Fruit fly (Drosophila melanogaster): ENCODE measurements around the gene Pomp.

The Pomp gene

dm6 chr2L:20773453-20774054 is 13.9 kb upstream of the Pomp start (continued):
- TF ChIP-seq mirr (GFP tag; optimal IDR thresholded peaks at IDR 0.05) = peak; percentile 1

- TF ChIP-seq stc (GFP tag; IDR thresholded peaks at IDR 0.05) (no peak), GATAe (GFP tag; conservative IDR thresholded peaks at IDR 0.05) (0 out of 2 replicates have a peak, but pooled peaks have one; percentile 26), CG43689 (GFP tag; IDR thresholded peaks at IDR 0.05) (no peak), CG6765 (GFP tag; optimal IDR thresholded peaks at IDR 0.05) (no peak), bbx (GFP tag; IDR thresholded peaks at IDR 0.05; ENCODE audit: partially characterized antibody) (no peak), CG12391 (tag; optimal IDR thresholded peaks at IDR 0.05) (no peak), CG31441 (GFP tag; IDR thresholded peaks at IDR 0.05) (no peak), Opbp (GFP tag; IDR thresholded peaks at IDR 0.05; ENCODE audit: partially characterized antibody) (no peak), Atf6 (GFP tag; IDR thresholded peaks at IDR 0.05) (no peak), gro (GFP tag; optimal IDR thresholded peaks at IDR 0.05) (no peak), ranshi (GFP tag; IDR thresholded peaks at IDR 0.05) (no peak), B-H2 (GFP tag; optimal IDR thresholded peaks at IDR 0.05) (no peak), Hr78 (GFP tag; optimal IDR thresholded peaks at IDR 0.05) (peak in 1 of 2 experiments; percentile 56), CG31224 (GFP tag; IDR thresholded peaks at IDR 0.05) (no peak), pan (optimal IDR thresholded peaks at IDR 0.05) (no peak), pan (GFP tag; optimal IDR thresholded peaks at IDR 0.05 in 1 of 2, IDR thresholded peaks at IDR 0.05 in 1 of 2) (peak in 1 of 2 experiments; percentile 20), CG13123 (GFP tag; optimal IDR thresholded peaks at IDR 0.05) (no peak), lbe (GFP tag; optimal IDR thresholded peaks at IDR 0.05) (no peak), grn (GFP tag; optimal IDR thresholded peaks at IDR 0.05) (peak; percentile 19), so (GFP tag; IDR thresholded peaks at IDR 0.05) (no peak), CG11723 (GFP tag; optimal IDR thresholded peaks at IDR 0.05) (no peak), crol (GFP tag; IDR thresholded peaks at IDR 0.05) (peak; percentile 63), hth (optimal IDR thresholded peaks at IDR 0.05) (no peak), CG31365 (tag; optimal IDR thresholded peaks at IDR 0.05) (no peak), Fer3 (tag; optimal IDR thresholded peaks at IDR 0.05) (no peak), toy (GFP tag; IDR thresholded peaks at IDR 0.05) (no peak), Poxn (GFP tag; IDR thresholded peaks at IDR 0.05) (no peak), Tbp (GFP tag; optimal IDR thresholded peaks at IDR 0.05) (no peak), sr (GFP tag; IDR thresholded peaks at IDR 0.05) (no peak), Nf-YB (GFP tag; optimal IDR thresholded peaks at IDR 0.05) (no peak), CG9437 (GFP tag; optimal IDR thresholded peaks at IDR 0.05) (no peak), CG11504 (tag; optimal IDR thresholded peaks at IDR 0.05) (no peak), salm (tag; optimal IDR thresholded peaks at IDR 0.05) (no peak), NC2α (GFP tag; optimal IDR thresholded peaks at IDR 0.05) (no peak), ase (GFP tag; IDR thresholded peaks at IDR 0.05) (no peak), onecut (GFP tag; IDR thresholded peaks at IDR 0.05) (no peak), nerfin-1 (tag; optimal IDR thresholded peaks at IDR 0.05) (no peak), CG1603 (tag; optimal IDR thresholded peaks at IDR 0.05) (no peak), tx (GFP tag; optimal IDR thresholded peaks at IDR 0.05) (no peak)
Measured at dm6 chr2L:20774464-20774863, 13.0 kb upstream of the Pomp start.

- TF ChIP-seq sug (tag; optimal IDR thresholded peaks at IDR 0.05) (peak; percentile 56), exex (tag; optimal IDR thresholded peaks at IDR 0.05) (peak; percentile 55), bigmax (GFP tag; optimal IDR thresholded peaks at IDR 0.05) (no peak), Tbp (GFP tag; optimal IDR thresholded peaks at IDR 0.05) (no peak), Fer3 (tag; optimal IDR thresholded peaks at IDR 0.05) (no peak), CG11085 (GFP tag; IDR thresholded peaks at IDR 0.05) (0 out of 2 replicates have a peak, but pooled peaks have one; percentile 27), crol (GFP tag; IDR thresholded peaks at IDR 0.05) (peak; percentile 41; the same call in 1 of the 2 replicates)
Measured at dm6 chr2L:20775941-20776340, 11.5 kb upstream of the Pomp start.
